Worm (Caenorhabditis elegans) whole organism, dauer: Measurements from ENCODE around the gene dmd-7.

Experiments used
- unc-62 ChIP-seq: sonication (generic microtip); optimal IDR thresholded peaks from 2 replicates; lab custom pipeline; 2017; ENCODE audit warnings: missing biosample characterization, missing genetic modification reagents, missing genetic modification characterization

The dmd-7 gene

ce11 chrV:6233952-6234351, 12.8 kb upstream of the dmd-7 start:
- no peak for TF ChIP-seq unc-62 (GFP tag; lab: Kevin White, UChicago)

ce11 chrV:6234876-6235275, 11.9 kb upstream of the dmd-7 start, which contains the start of gene K08B12.3:
Gene K08B12.3 (plus strand): TSS chrV:6235176.
- no peak for TF ChIP-seq unc-62 (GFP tag; lab: Kevin White, UChicago)

DNA sequence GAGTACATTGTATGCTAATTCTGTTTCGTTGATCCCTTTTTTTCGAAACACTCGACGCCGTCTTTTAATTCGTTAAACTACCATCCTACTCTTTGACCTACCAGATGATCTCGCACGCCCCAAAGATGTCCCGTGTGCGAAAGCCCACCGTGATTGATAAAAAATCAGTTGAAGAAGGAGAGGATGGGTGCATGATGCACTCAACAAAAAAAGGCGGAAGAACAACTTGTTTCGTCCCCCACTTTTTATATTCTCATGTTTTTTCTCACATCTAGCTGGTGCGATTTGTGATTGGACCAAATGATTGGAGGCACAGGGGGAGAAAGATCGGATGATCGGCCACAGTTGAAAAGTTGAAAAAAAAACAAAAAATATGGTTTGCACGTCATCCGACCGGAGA, 8.4 kb upstream of the dmd-7 start:
- TF ChIP-seq unc-62 (GFP tag; lab: Kevin White, UChicago), result no peak

- TF ChIP-seq unc-62 (GFP tag; lab: Kevin White, UChicago), result no peak
Observed at ce11 chrV:6239855-6240254, 6.9 kb upstream of the dmd-7 start.

ce11 chrV:6240735-6241134, 6.0 kb upstream of the dmd-7 start:
- TF ChIP-seq unc-62 (GFP tag; lab: Kevin White, UChicago), result no peak

ce11 chrV:6243260-6243659, 3.5 kb upstream of the dmd-7 start:
- TF ChIP-seq unc-62 (GFP tag; lab: Kevin White, UChicago), result no peak

DNA sequence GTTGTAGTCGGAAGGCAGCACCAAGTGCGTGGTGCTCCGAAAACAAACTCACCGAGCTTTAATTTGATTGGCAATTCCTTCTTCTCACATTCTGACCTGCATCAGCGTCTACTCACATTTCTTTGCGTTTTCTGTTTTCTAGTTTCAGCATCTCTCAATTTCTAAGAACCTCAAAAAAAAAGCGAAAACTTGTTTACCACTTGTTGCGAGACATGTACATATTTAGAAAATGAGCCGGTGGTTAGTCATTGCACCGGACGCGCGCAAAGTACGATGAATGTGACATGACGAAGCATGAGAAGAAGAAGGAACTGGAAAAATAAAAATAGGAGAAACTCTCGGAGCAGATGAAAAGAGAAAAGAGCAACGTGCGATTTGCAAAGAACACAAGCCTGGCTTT, 2.1 kb upstream of the dmd-7 start:
- no peak for TF ChIP-seq unc-62 (GFP tag; lab: Kevin White, UChicago)

ce11 chrV:6247397-6247796, 666 bp downstream of the dmd-7 start:
- no peak for TF ChIP-seq unc-62 (GFP tag; lab: Kevin White, UChicago)

DNA sequence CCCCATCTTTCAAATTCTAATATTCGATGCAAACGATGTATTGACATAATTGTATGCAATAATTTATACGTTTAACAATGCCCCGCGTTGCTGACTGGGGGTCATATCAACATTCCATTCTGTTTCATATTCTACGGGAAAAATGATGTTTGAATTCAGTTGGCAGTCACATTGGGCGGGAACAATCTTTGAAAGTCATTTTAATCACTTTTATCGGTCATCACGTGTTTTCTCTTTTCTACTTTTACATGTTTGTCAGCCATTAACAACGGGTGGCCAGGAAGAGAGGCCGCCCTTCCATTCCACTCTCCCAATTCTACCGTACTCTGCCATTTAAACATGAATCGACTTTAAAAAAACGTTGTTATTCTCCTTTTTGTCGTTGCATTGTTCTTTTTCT, 2.0 kb downstream of the dmd-7 start:
- no peak for TF ChIP-seq unc-62 (GFP tag; lab: Kevin White, UChicago)

DNA sequence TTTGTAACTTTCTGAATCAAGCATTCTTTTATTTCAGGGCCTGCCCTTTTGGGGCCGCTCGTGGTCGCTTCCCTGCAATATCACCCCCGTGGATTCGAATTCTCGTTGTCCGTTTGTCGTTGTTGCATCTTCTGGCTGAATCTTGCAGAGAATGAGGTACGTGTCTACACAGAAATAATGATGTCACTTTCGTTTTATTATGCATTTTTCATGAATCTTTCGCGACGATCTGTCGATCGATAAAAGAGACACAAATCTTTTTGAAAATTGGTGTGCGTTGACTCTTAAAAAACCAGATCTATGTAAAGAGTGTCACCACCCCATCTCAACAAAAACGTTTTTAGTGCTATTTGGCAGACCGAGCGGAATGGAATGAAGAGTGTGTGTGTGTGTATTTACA, 2.4 kb downstream of the dmd-7 start:
- TF ChIP-seq unc-62 (GFP tag; lab: Kevin White, UChicago), result no peak

ce11 chrV:6250959-6251598, 4.3 kb downstream of the dmd-7 start:
- no peak for TF ChIP-seq unc-62 (GFP tag; lab: Kevin White, UChicago)

DNA sequence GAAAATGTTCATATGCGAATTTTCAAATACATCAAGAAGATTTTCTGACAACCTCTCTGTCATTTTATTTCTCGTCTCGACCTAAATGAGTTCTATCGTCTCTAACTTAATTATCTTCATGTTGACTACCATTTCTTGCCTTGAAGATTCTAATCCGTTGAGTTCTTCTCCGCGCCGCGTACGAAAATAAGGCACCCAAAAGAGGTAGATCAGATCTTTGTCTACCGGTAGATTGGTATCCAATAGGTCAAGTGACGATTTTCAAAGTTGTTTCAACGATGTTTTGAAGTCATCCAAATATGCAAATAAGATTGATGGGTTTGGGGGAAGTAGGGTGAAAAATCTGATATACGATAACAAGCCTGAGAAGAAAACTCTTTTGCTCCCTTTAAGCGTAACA, 7.2 kb downstream of the dmd-7 start:
- no peak for TF ChIP-seq unc-62 (GFP tag; lab: Kevin White, UChicago)

DNA sequence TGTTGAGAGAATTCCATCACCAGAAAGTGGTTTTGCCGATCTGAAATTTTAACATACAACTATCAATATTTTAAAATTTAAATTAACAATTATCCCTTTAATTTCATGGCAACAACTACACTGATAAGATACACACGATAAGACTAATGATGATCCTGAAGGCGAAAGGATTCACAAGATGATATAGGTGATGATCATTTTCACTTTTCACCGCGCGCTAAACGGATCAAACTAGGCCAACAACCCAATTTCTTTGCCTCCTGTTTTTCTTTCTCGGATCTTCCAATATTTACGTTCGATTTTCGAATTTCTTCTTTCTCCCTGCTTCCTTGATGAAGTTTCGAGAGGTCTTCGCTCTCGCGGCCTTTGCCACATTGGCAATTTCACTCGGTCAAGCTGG, 12.4 kb downstream of the dmd-7 start, which contains the start of gene K08B12.1:
Gene K08B12.1, plus strand, starts transcription at position 229 of the 400 bp plus-strand sequence.
- no peak for TF ChIP-seq unc-62 (GFP tag; lab: Kevin White, UChicago)

- TF ChIP-seq unc-62 (GFP tag; lab: Kevin White, UChicago), result no peak
Observed at ce11 chrV:6267237-6267812, 20.6 kb downstream of the dmd-7 start, which contains the start of gene mrck-1. Gene mrck-1 (minus strand): TSS chrV:6267287.

- TF ChIP-seq unc-62 (GFP tag; lab: Kevin White, UChicago), result no peak
Observed at ce11 chrV:6267978-6268377, 21.2 kb downstream of the dmd-7 start.

DNA sequence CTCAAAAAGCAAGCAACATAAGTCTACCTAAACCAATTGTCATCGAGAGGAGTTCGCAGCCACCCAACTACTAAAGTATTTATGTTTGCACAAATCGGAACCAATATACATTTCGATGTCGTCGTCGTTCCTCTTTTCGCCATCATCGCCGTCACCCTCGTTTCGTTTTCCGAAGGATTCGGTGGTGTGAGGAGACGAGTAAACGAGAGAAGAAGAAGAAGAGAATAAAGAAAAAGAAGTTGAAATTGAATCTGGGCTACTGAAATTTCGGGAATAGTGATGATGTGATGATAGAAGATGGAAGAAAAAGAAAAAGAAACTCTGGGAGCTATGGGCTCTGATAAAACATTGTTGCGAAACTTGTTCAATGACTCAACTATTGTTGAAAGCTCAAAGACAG, 21.8 kb downstream of the dmd-7 start:
- no peak for TF ChIP-seq unc-62 (GFP tag; lab: Kevin White, UChicago)

DNA sequence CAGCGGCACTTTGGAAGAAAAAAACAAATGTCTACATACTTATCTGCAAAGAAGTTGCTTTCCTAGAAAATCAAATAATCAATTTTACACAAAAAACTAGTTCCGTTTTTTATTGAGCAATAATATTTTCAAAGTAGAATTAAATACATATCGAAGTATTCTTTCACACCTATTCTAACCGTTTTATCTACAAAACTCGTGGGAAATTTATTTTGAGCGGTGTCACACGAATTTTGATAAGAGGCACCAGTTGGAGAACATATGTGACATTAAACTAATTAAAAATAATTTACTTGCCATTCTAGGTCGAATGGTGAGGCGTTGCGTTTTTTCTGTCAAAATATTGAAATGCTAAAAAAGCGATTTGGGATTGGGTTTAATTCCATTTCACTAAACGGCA, 22.2 kb downstream of the dmd-7 start:
- no peak for TF ChIP-seq unc-62 (GFP tag; lab: Kevin White, UChicago)
